Worm (Caenorhabditis elegans): ENCODE results near the gene K05F1.13.
A peak's percentile ranks its signal among the peaks of the same experiment; 100 is the strongest.

K05F1.13 gene

DNA sequence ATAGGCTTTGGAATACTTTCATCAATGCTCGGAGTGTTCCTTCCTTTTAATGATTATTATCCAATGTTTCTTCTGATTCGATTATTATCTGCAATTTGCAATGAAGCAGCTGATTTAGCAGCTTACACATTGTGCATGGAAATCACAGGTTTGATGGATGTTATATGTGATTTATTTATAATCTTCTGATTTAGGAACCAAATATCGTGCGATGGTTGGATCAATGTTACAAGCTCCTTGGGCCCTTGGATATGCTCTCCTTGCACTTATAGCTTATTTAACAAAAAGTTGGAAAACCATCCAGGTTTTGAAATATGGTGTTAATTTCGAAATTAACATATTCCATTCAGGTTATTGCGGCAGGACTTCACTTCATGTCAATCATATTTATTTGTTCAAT lies 3.4 kb upstream of the K05F1.13 start:
- TF ChIP-seq nhr-23 (tag; optimal IDR thresholded peaks at IDR 0.05) (no peak), sma-3 (GFP tag; optimal IDR thresholded peaks at IDR 0.05) (no peak), mbf-1 (tag; optimal IDR thresholded peaks at IDR 0.05) (no peak), R02D3.7 (tag; optimal IDR thresholded peaks at IDR 0.05) (no peak), sem-4 (tag; optimal IDR thresholded peaks at IDR 0.05) (no peak), elt-1 (tag; optimal IDR thresholded peaks at IDR 0.05) (no peak), peb-1 (tag; optimal IDR thresholded peaks at IDR 0.05) (no peak), ama-1 (optimal IDR thresholded peaks at IDR 0.05) (no peak), F13H6.1 (tag; optimal IDR thresholded peaks at IDR 0.05) (no peak), egl-27 (tag; optimal IDR thresholded peaks at IDR 0.05) (no peak), nhr-11 (tag; optimal IDR thresholded peaks at IDR 0.05) (no peak), unc-62 (GFP tag; optimal IDR thresholded peaks at IDR 0.05) (no peak), ztf-11 (tag; optimal IDR thresholded peaks at IDR 0.05) (no peak)

DNA sequence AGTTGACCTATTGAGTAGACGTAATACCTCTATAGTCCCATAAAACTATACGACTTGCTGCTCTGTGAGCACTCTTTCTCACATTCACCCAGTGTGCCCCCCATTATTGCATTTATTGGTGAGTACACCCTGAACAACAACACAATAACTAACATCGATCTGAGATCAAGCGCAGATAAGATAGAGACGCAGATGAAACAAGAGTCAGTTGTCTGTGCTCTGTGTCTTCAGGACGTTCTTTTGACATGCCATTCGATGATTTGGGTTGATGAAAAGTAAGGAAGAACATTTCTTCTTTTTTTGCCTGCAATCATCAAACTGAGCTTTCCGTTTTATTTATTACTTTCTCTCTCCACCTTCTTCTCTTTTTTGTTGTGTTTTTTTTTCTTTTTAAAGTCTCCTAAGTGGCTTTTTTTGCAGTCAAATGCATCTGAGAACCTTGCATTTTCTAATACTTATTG lies 1.4 kb downstream of the K05F1.13 start, which contains the start of gene lect-2:
lect-2 (plus strand) TSS at position 411 of the 461 bp plus-strand sequence.
- TF ChIP-seq C34F6.9 (tag; optimal IDR thresholded peaks at IDR 0.05) (peak; percentile 11), elt-1 (tag; optimal IDR thresholded peaks at IDR 0.05) (peak; percentile 39), nhr-23 (tag; optimal IDR thresholded peaks at IDR 0.05) (no peak), R02D3.7 (tag; optimal IDR thresholded peaks at IDR 0.05) (no peak), sma-9 (GFP tag; optimal IDR thresholded peaks at IDR 0.05) (peak; percentile 65), sma-9 (tag; optimal IDR thresholded peaks at IDR 0.05) (no peak), nhr-237 (tag; optimal IDR thresholded peaks at IDR 0.05) (no peak), unc-39 (tag; optimal IDR thresholded peaks at IDR 0.05) (no peak), nhr-129 (tag; optimal IDR thresholded peaks at IDR 0.05) (peak; percentile 40), sem-4 (tag; optimal IDR thresholded peaks at IDR 0.05) (no peak), lin-39 (tag; optimal IDR thresholded peaks at IDR 0.05) (no peak), lsy-2 (tag; optimal IDR thresholded peaks at IDR 0.05) (peak in 1 of 2 experiments; percentile 28), ceh-16 (tag; optimal IDR thresholded peaks at IDR 0.05) (no peak), zag-1 (tag; optimal IDR thresholded peaks at IDR 0.05) (no peak), F13H6.1 (tag; optimal IDR thresholded peaks at IDR 0.05) (peak; percentile 22)

DNA sequence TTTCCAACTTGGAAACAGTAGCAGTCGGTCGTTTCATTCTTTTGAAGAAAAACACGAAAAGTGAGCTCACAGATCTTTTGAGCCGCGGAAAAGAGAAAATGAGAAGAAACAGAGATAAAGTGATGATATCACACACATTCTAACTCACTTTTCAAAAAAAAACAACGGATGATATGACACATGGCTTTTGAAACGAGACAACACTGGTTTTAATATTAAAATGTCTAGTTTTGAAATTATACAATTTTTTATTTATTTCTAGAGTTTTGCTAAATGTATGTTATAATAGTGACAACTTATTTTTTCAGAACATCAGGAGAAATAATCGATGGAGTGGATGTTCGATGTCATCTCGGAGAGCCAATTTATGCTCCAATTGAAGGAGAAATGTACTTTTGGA lies 3.6 kb downstream of the K05F1.13 start, which contains the start of gene K05F1.14:
K05F1.14 (minus strand) TSS at position 101 of the 400 bp plus-strand sequence.
- TF ChIP-seq snpc-4 (tag; optimal IDR thresholded peaks at IDR 0.05) (no peak), ztf-1 (GFP tag; conservative IDR thresholded peaks at IDR 0.05) (no peak), alr-1 (tag; optimal IDR thresholded peaks at IDR 0.05) (no peak), lin-11 (tag; optimal IDR thresholded peaks at IDR 0.05) (no peak), ZK546.5 (tag; optimal IDR thresholded peaks at IDR 0.05) (no peak)

DNA sequence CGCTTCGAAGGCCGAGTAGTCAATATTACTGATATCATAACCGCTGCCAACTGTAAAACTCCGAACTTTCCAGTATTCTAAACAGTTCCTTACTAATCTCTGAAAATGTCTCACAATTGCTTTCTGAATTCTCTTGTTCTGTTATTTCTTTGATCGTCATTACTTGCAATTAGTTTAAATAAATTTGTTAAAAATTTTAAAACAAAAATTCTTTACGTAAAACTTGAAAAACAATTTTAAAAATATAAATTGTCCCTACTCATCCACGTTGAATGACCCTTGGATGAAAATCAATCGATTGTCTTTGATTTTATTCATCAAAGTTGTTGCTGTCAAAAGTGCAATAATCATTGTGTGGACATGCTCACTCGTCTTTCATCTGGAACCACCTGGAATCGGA lies 5.3 kb downstream of the K05F1.13 start, which contains the start of gene acdh-8:
acdh-8 (plus strand) TSS at position 301 of the 400 bp plus-strand sequence.
- TF ChIP-seq egl-27 (tag; optimal IDR thresholded peaks at IDR 0.05) (no peak), F13H6.1 (tag; optimal IDR thresholded peaks at IDR 0.05) (no peak)

DNA sequence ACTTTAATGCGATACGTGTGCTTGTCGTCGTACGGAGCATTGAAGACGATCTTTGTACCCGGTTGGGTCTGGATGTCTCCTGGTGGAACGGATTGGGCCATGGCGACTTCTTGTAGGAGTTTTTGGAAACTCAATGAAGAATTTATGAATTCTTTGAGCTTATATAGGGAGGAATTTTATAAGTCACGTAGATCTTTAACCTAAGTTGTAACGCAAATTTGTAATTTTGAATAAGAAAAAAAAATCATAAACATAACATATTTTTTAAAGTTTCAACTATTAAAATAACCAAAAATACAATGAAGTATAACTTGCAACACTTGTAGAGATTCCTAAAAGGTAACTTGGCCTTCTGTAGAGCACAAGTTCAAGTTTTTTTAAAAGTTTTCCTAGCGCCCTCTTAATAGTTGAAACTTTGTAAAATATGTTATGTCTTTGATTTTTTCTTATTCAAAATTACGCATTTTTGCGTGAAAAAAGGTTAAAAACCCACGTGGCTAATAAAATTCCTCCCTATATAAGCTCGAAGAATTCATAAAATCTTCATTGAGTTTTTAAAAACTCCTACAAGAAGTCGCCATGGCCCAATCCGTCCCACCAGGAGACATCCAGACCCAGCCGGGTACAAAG lies 8.5 kb downstream of the K05F1.13 start, which contains the start of the genes msp-63 and msp-142:
msp-63 (minus strand) TSS at position 101 of the 630 bp plus-strand sequence.
msp-142 (plus strand) TSS at position 580 of the 630 bp plus-strand sequence.
- TF ChIP-seq aly-2 (tag; optimal IDR thresholded peaks at IDR 0.05): no peak
- no peak for TF ChIP-seq skn-1 (tag; optimal IDR thresholded peaks at IDR 0.05)
- TF ChIP-seq mdl-1 (tag; optimal IDR thresholded peaks at IDR 0.05): no peak
- TF ChIP-seq elt-3 (tag; optimal IDR thresholded peaks at IDR 0.05): no peak
- no peak for TF ChIP-seq lin-39 (tag; optimal IDR thresholded peaks at IDR 0.05)
- TF ChIP-seq nhr-11 (tag; optimal IDR thresholded peaks at IDR 0.05): no peak
- no peak for TF ChIP-seq sem-4 (tag; optimal IDR thresholded peaks at IDR 0.05)
- TF ChIP-seq crh-2 (tag; optimal IDR thresholded peaks at IDR 0.05): no peak
- TF ChIP-seq peb-1 (tag; optimal IDR thresholded peaks at IDR 0.05): no peak
- TF ChIP-seq nhr-23 (tag; optimal IDR thresholded peaks at IDR 0.05): no peak
- no peak for TF ChIP-seq ceh-82 (tag; optimal IDR thresholded peaks at IDR 0.05)
- TF ChIP-seq nhr-129 (tag; optimal IDR thresholded peaks at IDR 0.05): no peak
- no peak for TF ChIP-seq nhr-12 (tag; optimal IDR thresholded peaks at IDR 0.05)
- TF ChIP-seq nhr-6 (tag; optimal IDR thresholded peaks at IDR 0.05): no peak
- no peak for TF ChIP-seq Y55F3AM.14 (GFP tag; optimal IDR thresholded peaks at IDR 0.05)
- no peak for TF ChIP-seq nhr-10 (tag; optimal IDR thresholded peaks at IDR 0.05)
- TF ChIP-seq ztf-4 (tag; optimal IDR thresholded peaks at IDR 0.05): no peak
- TF ChIP-seq sma-9 (GFP tag; optimal IDR thresholded peaks at IDR 0.05): no peak
- no peak for TF ChIP-seq sma-9 (tag; optimal IDR thresholded peaks at IDR 0.05)
- TF ChIP-seq alr-1 (tag; optimal IDR thresholded peaks at IDR 0.05): no peak
